Fruit fly (Drosophila melanogaster): ENCODE results near the gene Pkd2.

Gene Pkd2

DNA sequence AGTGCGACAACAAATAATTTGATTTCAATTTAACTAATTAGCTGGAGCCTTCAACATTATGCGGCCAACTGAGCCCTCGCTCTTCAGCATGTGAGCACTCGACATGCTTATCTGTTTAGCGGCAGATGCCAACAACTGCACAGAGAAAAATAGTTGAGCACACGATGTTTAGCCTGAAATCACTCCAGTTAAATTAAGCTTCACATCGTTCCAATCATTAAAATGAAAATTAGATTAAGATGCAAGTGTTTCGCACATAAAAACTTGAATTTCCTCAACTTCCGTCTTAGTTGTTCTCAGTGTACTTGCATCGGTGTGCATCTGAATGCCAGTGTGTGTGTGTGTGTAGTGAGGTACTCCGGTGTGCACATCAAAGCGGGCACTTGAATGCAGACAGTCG is 47.2 kb upstream of the Pkd2 start (continued):
- TF ChIP-seq CG7987 (GFP tag; optimal IDR thresholded peaks at IDR 0.05), result no peak
- TF ChIP-seq zen (tag; optimal IDR thresholded peaks at IDR 0.05), result peak; percentile 62
- no peak for TF ChIP-seq D19B (GFP tag; optimal IDR thresholded peaks at IDR 0.05)
- TF ChIP-seq CG15696 (tag; optimal IDR thresholded peaks at IDR 0.05), result peak; percentile 70
- peak; percentile 23 for TF ChIP-seq mam (GFP tag; optimal IDR thresholded peaks at IDR 0.05)
- peak; percentile 21 for TF ChIP-seq CG1233 (GFP tag; optimal IDR thresholded peaks at IDR 0.05)
- no peak for TF ChIP-seq caup (GFP tag; optimal IDR thresholded peaks at IDR 0.05; ENCODE audit: severe bottlenecking)
- TF ChIP-seq Chrac-16 (GFP tag; optimal IDR thresholded peaks at IDR 0.05), result peak; percentile 74
- no peak for TF ChIP-seq CG5180 (GFP tag; optimal IDR thresholded peaks at IDR 0.05)
- 0 out of 2 replicates have a peak, but pooled peaks have one; percentile 14 for TF ChIP-seq CG1024 (GFP tag; IDR thresholded peaks at IDR 0.05)
- TF ChIP-seq ken (GFP tag; IDR thresholded peaks at IDR 0.05), result peak; percentile 73
- TF ChIP-seq kay (GFP tag; optimal IDR thresholded peaks at IDR 0.05), result no peak
- peak; percentile 25; the same call in 1 of the 2 replicates for TF ChIP-seq klu (GFP tag; IDR thresholded peaks at IDR 0.05)
- no peak for TF ChIP-seq grn (GFP tag; optimal IDR thresholded peaks at IDR 0.05)
- no peak for TF ChIP-seq CG6683 (GFP tag; optimal IDR thresholded peaks at IDR 0.05)
- TF ChIP-seq ewg (GFP tag; optimal IDR thresholded peaks at IDR 0.05), result peak; percentile 22
- TF ChIP-seq run (tag; optimal IDR thresholded peaks at IDR 0.05), result no peak
- peak; percentile 65; the same call in 1 of the 2 replicates for TF ChIP-seq sens-2 (GFP tag; IDR thresholded peaks at IDR 0.05)
- TF ChIP-seq Xbp1 (GFP tag; optimal IDR thresholded peaks at IDR 0.05), result peak; percentile 26
- TF ChIP-seq CG1603 (tag; optimal IDR thresholded peaks at IDR 0.05), result peak; percentile 84
- TF ChIP-seq bbx (GFP tag; IDR thresholded peaks at IDR 0.05; ENCODE audit: partially characterized antibody), result no peak
- TF ChIP-seq vvl (GFP tag; IDR thresholded peaks at IDR 0.05), result peak; percentile 75
- no peak for TF ChIP-seq pita (GFP tag; optimal IDR thresholded peaks at IDR 0.05)
- no peak for TF ChIP-seq luna (GFP tag; optimal IDR thresholded peaks at IDR 0.05)
- TF ChIP-seq Dref (GFP tag; IDR thresholded peaks at IDR 0.05), result no peak
- TF ChIP-seq HmgD (GFP tag; optimal IDR thresholded peaks at IDR 0.05), result no peak
- peak; percentile 25 for TF ChIP-seq CG7556 (GFP tag; optimal IDR thresholded peaks at IDR 0.05)
- peak; percentile 48 for TF ChIP-seq pum (GFP tag; optimal IDR thresholded peaks at IDR 0.05)
- 0 out of 3 replicates have a peak, but pooled peaks have one; percentile 28 for TF ChIP-seq Aef1 (GFP tag; IDR thresholded peaks at IDR 0.05)
- no peak for TF ChIP-seq CG6791 (GFP tag; IDR thresholded peaks at IDR 0.05; ENCODE audit: partially characterized antibody)
- TF ChIP-seq pfk (GFP tag; optimal IDR thresholded peaks at IDR 0.05), result no peak
- peak; percentile 49 for TF ChIP-seq Sox102F (GFP tag; optimal IDR thresholded peaks at IDR 0.05)
- TF ChIP-seq Lim3 (GFP tag; IDR thresholded peaks at IDR 0.05), result no peak
- TF ChIP-seq Deaf1 (tag; optimal IDR thresholded peaks at IDR 0.05), result no peak
- TF ChIP-seq Med (GFP tag), result peak; percentile 74
- peak; percentile 70 for TF ChIP-seq CG8924 (tag; optimal IDR thresholded peaks at IDR 0.05)
- peak in 1 of 3 experiments; percentile 48 for TF ChIP-seq lola (GFP tag; optimal IDR thresholded peaks at IDR 0.05)
- TF ChIP-seq lilli (GFP tag; optimal IDR thresholded peaks at IDR 0.05), result peak; percentile 2
- peak; percentile 21 for TF ChIP-seq Hr3 (GFP tag; optimal IDR thresholded peaks at IDR 0.05)
- peak; percentile 20 for TF ChIP-seq chn (GFP tag; optimal IDR thresholded peaks at IDR 0.05)
- TF ChIP-seq Nf-YA (GFP tag; IDR thresholded peaks at IDR 0.05), result no peak
- peak; percentile 2 for TF ChIP-seq CG4707 (GFP tag; optimal IDR thresholded peaks at IDR 0.05)
- TF ChIP-seq row (GFP tag; IDR thresholded peaks at IDR 0.05), result peak; percentile 75
- TF ChIP-seq CG9727 (GFP tag; optimal IDR thresholded peaks at IDR 0.05), result peak; percentile 47
- peak; percentile 56 for TF ChIP-seq CG13424 (tag; optimal IDR thresholded peaks at IDR 0.05)
- TF ChIP-seq Bgb (GFP tag; IDR thresholded peaks at IDR 0.05; ENCODE audit: partially characterized antibody), result no peak
- peak; percentile 75 for TF ChIP-seq Xrp1 (GFP tag; IDR thresholded peaks at IDR 0.05)
- TF ChIP-seq repo (GFP tag; optimal IDR thresholded peaks at IDR 0.05), result peak; percentile 41
- TF ChIP-seq sens (GFP tag), result peak; percentile 96
- peak; percentile 41; the same call in 1 of the 2 replicates for TF ChIP-seq CG31441 (GFP tag; IDR thresholded peaks at IDR 0.05)
- peak; percentile 8 for TF ChIP-seq CG4424 (GFP tag; optimal IDR thresholded peaks at IDR 0.05)

Data from whole organism, embryonic.